Worm (Caenorhabditis elegans) whole organism, L2 larva: ENCODE results near the gene fbxa-78.

Experiments used
- C34F6.9 ChIP-seq: fragments of 150-350 bp; optimal IDR thresholded peaks from 2 replicates; lab custom pipeline; 2014; ENCODE audit warnings: missing biosample characterization, missing genetic modification characterization
- F13H6.1 ChIP-seq: sonication (generic microtip); optimal IDR thresholded peaks from 2 replicates; lab custom pipeline; 2016; ENCODE audit warnings: missing genetic modification characterization, missing compliant biosample characterization
- ZK546.5 ChIP-seq: sonication (generic microtip); optimal IDR thresholded peaks from 2 replicates; lab custom pipeline; 2017; ENCODE audit warnings: missing biosample characterization, missing genetic modification characterization
- alr-1 ChIP-seq: fragments of 150-350 bp; optimal IDR thresholded peaks from 2 replicates; lab custom pipeline; 2014; ENCODE audit warnings: missing biosample characterization, missing genetic modification characterization
- aly-2 ChIP-seq: fragments of 150-350 bp; optimal IDR thresholded peaks from 2 replicates; lab custom pipeline; 2014; ENCODE audit warnings: missing biosample characterization, missing genetic modification characterization
- ama-1 ChIP-seq: fragments of 150-350 bp; optimal IDR thresholded peaks from 2 replicates; lab custom pipeline; 2018; ENCODE audit warnings: inconsistent platforms
- blmp-1 ChIP-seq: sonication (generic microtip); optimal IDR thresholded peaks from 2 replicates; lab custom pipeline; 2017; ENCODE audit warnings: missing genetic modification characterization, mild to moderate bottlenecking, missing compliant biosample characterization, antibody characterized with exemption, moderate library complexity; ENCODE audit not compliant: insufficient read depth
- ceh-16 ChIP-seq: fragments of 150-350 bp; optimal IDR thresholded peaks from 2 replicates; lab custom pipeline; 2014; ENCODE audit warnings: missing biosample characterization, missing genetic modification characterization
- ceh-82 ChIP-seq: fragments of 150-350 bp; optimal IDR thresholded peaks from 2 replicates; lab custom pipeline; 2014; ENCODE audit warnings: missing biosample characterization, missing genetic modification characterization
- dmd-4 ChIP-seq: sonication (generic microtip); optimal IDR thresholded peaks from 2 replicates; lab custom pipeline; 2017; ENCODE audit warnings: missing biosample characterization, missing genetic modification characterization
- elt-1 ChIP-seq: fragments of 150-350 bp; optimal IDR thresholded peaks from 2 replicates; lab custom pipeline; 2014; ENCODE audit warnings: missing biosample characterization, missing genetic modification characterization
- elt-3 ChIP-seq: sonication (generic microtip); optimal IDR thresholded peaks from 2 replicates; lab custom pipeline; 2017; ENCODE audit warnings: missing biosample characterization, missing genetic modification characterization
- fos-1 ChIP-seq: fragments of 150-350 bp; optimal IDR thresholded peaks from 2 replicates; lab custom pipeline; 2014; ENCODE audit warnings: missing biosample characterization, missing genetic modification characterization
- lin-11 ChIP-seq: fragments of 150-350 bp; sonication (generic microtip); optimal IDR thresholded peaks from 2 replicates; lab custom pipeline; 2014; ENCODE audit warnings: missing biosample characterization, missing genetic modification characterization, inconsistent platforms, mixed read lengths
- lin-13 ChIP-seq: fragments of 150-350 bp; optimal IDR thresholded peaks from 2 replicates; lab custom pipeline; 2014; ENCODE audit warnings: missing biosample characterization, missing genetic modification reagents, missing genetic modification characterization
- lin-39 ChIP-seq: fragments of 150-350 bp; optimal IDR thresholded peaks from 2 replicates; lab custom pipeline; 2014; ENCODE audit warnings: missing biosample characterization, missing genetic modification reagents, missing genetic modification characterization
- lsy-2 ChIP-seq, 2 experiments: fragments of 150-350 bp in 1 of 2; sonication (generic microtip) in 1 of 2; optimal IDR thresholded peaks; 2 replicates each; lab custom pipeline; 2014 to 2017; ENCODE audit warnings: missing biosample characterization in 2 of 2, missing genetic modification characterization in 2 of 2
- mab-5 ChIP-seq: fragments of 150-350 bp; optimal IDR thresholded peaks from 2 replicates; lab custom pipeline; 2014; ENCODE audit warnings: missing biosample characterization, missing genetic modification characterization
- mbf-1 ChIP-seq: sonication (generic microtip); optimal IDR thresholded peaks from 2 replicates; lab custom pipeline; 2017; ENCODE audit warnings: missing biosample characterization, missing genetic modification characterization
- mdl-1 ChIP-seq, 2 experiments: fragments of 150-350 bp in 1 of 2; sonication (generic microtip) in 1 of 2; optimal IDR thresholded peaks; 2 replicates each; lab custom pipeline; 2017; ENCODE audit warnings: missing biosample characterization in 2 of 2, missing genetic modification characterization in 2 of 2
- nhr-11 ChIP-seq: fragments of 150-350 bp; optimal IDR thresholded peaks from 2 replicates; lab custom pipeline; 2014; ENCODE audit warnings: missing biosample characterization, missing genetic modification characterization
- nhr-12 ChIP-seq: fragments of 150-350 bp; optimal IDR thresholded peaks from 2 replicates; lab custom pipeline; 2014; ENCODE audit warnings: missing biosample characterization, missing genetic modification characterization
- nhr-129 ChIP-seq: fragments of 150-350 bp; optimal IDR thresholded peaks from 2 replicates; lab custom pipeline; 2014; ENCODE audit warnings: missing biosample characterization, missing genetic modification characterization
- nhr-21 ChIP-seq: fragments of 150-350 bp; optimal IDR thresholded peaks from 2 replicates; lab custom pipeline; 2014; ENCODE audit warnings: missing biosample characterization, missing genetic modification characterization
- nhr-23 ChIP-seq: fragments of 150-350 bp; optimal IDR thresholded peaks from 2 replicates; lab custom pipeline; 2014; ENCODE audit warnings: missing biosample characterization, missing genetic modification reagents, missing genetic modification characterization
- nhr-237 ChIP-seq: fragments of 150-350 bp; optimal IDR thresholded peaks from 2 replicates; lab custom pipeline; 2014; ENCODE audit warnings: missing biosample characterization, missing genetic modification characterization
- nhr-25 ChIP-seq: fragments of 150-350 bp; sonication (generic microtip); optimal IDR thresholded peaks from 3 replicates; lab custom pipeline; 2014; ENCODE audit warnings: missing biosample characterization, missing genetic modification characterization
- nhr-6 ChIP-seq: fragments of 150-350 bp; optimal IDR thresholded peaks from 2 replicates; lab custom pipeline; 2014; ENCODE audit warnings: missing biosample characterization, missing genetic modification characterization
- nhr-77 ChIP-seq: fragments of 150-350 bp; optimal IDR thresholded peaks from 2 replicates; lab custom pipeline; 2014; ENCODE audit warnings: missing biosample characterization, missing genetic modification characterization
- peb-1 ChIP-seq: fragments of 150-350 bp; optimal IDR thresholded peaks from 2 replicates; lab custom pipeline; 2014; ENCODE audit warnings: missing biosample characterization, missing genetic modification characterization
- sem-4 ChIP-seq: fragments of 150-350 bp; optimal IDR thresholded peaks from 2 replicates; lab custom pipeline; 2014; ENCODE audit warnings: missing biosample characterization, missing genetic modification reagents, missing genetic modification characterization
- skn-1 ChIP-seq: sonication (generic microtip); optimal IDR thresholded peaks from 2 replicates; lab custom pipeline; 2017; ENCODE audit warnings: missing biosample characterization, missing genetic modification characterization
- sma-3 ChIP-seq: sonication (generic microtip); optimal IDR thresholded peaks from 2 replicates; lab custom pipeline; 2016; ENCODE audit warnings: missing genetic modification reagents, missing genetic modification characterization, missing compliant biosample characterization
- sma-9 ChIP-seq, 2 experiments: fragments of 150-350 bp in 1 of 2; sonication (generic microtip) in 1 of 2; optimal IDR thresholded peaks; 2 replicates each; lab custom pipeline; 2014 to 2016; ENCODE audit warnings: missing genetic modification characterization in 2 of 2, mild to moderate bottlenecking in 1 of 2, missing biosample characterization in 1 of 2, missing compliant biosample characterization in 1 of 2, missing genetic modification reagents in 1 of 2, moderate library complexity in 1 of 2
- snpc-4 ChIP-seq: fragments of 150-350 bp; optimal IDR thresholded peaks from 2 replicates; lab custom pipeline; 2014; ENCODE audit warnings: missing biosample characterization, missing genetic modification characterization
- unc-62 ChIP-seq: fragments of 150-350 bp; optimal IDR thresholded peaks from 2 replicates; lab custom pipeline; 2014; ENCODE audit warnings: missing biosample characterization, missing genetic modification reagents, missing genetic modification characterization
- zag-1 ChIP-seq: fragments of 150-350 bp; optimal IDR thresholded peaks from 2 replicates; lab custom pipeline; 2014; ENCODE audit warnings: missing biosample characterization, missing genetic modification characterization
- ztf-1 ChIP-seq: fragments of 200-800 bp; sonication (Bioruptor generic); conservative IDR thresholded peaks from 2 replicates; pipeline ENCODE4 v1.3.6; 2022; ENCODE audit warnings: missing genetic modification characterization, missing compliant biosample characterization
- ztf-11 ChIP-seq: sonication (generic microtip); optimal IDR thresholded peaks from 2 replicates; lab custom pipeline; 2017; ENCODE audit warnings: missing biosample characterization, missing genetic modification characterization
- ztf-4 ChIP-seq: fragments of 150-350 bp; optimal IDR thresholded peaks from 2 replicates; lab custom pipeline; 2014; ENCODE audit warnings: missing biosample characterization, missing genetic modification characterization

fbxa-78 gene

DNA sequence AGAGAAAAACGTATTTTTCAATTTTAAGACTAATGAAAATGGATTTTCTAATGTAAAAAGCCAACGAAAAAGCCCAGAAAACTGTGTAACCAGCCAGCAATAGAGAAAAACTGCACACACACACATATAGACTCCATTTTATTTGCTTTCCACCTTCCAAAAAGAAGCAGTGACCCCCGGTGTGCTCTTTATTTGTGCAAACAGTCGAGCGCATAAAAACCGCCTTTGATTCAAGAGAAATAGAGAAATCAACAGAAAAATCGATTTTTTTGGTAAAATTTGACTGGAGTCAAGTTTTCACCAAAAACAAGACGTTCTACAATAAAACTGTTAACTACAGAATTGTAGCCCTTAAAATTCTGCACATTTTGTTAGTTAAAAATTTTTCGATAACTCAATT lies 29.7 kb downstream of the fbxa-78 start:
- TF ChIP-seq lin-11 (no peak), lsy-2 (tag; optimal IDR thresholded peaks at IDR 0.05; lab: Kevin White, UChicago) (no peak), unc-62 (GFP tag; lab: Kevin White, UChicago) (no peak), mab-5 (tag; lab: Kevin White, UChicago) (no peak), ceh-82 (tag; lab: Kevin White, UChicago) (no peak), elt-1 (tag; lab: Kevin White, UChicago) (no peak), ztf-1 (GFP tag; lab: Robert Waterston, UW) (no peak), ceh-16 (tag; lab: Kevin White, UChicago) (no peak), C34F6.9 (tag; lab: Kevin White, UChicago) (no peak), sma-3 (no peak), sem-4 (tag; lab: Kevin White, UChicago) (no peak), zag-1 (no peak), ZK546.5 (no peak), nhr-21 (no peak), aly-2 (no peak), nhr-11 (tag; lab: Kevin White, UChicago) (no peak), snpc-4 (tag; lab: Kevin White, UChicago) (no peak)
- TF ChIP-seq, all 48 proteins: peak for 0

- TF ChIP-seq mdl-1 (tag; optimal IDR thresholded peaks at IDR 0.05; lab: Kevin White, UChicago) (no peak), nhr-237 (tag; lab: Kevin White, UChicago) (no peak), lin-13 (GFP tag; lab: Kevin White, UChicago) (no peak), sma-3 (no peak), nhr-25 (tag; lab: Kevin White, UChicago) (no peak), sma-9 (GFP tag; optimal IDR thresholded peaks at IDR 0.05; lab: Kevin White, UChicago) (peak; percentile 24), sma-9 (tag; optimal IDR thresholded peaks at IDR 0.05; lab: Kevin White, UChicago) (no peak), fos-1 (peak; percentile 34), ztf-11 (tag; lab: Kevin White, UChicago) (no peak), nhr-77 (tag; lab: Kevin White, UChicago) (no peak), ZK546.5 (no peak), peb-1 (tag; lab: Kevin White, UChicago) (no peak), dmd-4 (tag; lab: Kevin White, UChicago) (no peak), nhr-23 (tag; lab: Kevin White, UChicago) (no peak), blmp-1 (tag; lab: Kevin White, UChicago) (no peak), nhr-129 (tag; lab: Kevin White, UChicago) (peak; percentile 14), F13H6.1 (tag; lab: Kevin White, UChicago) (peak; percentile 54), elt-3 (tag; lab: Kevin White, UChicago) (no peak), ztf-1 (GFP tag; lab: Robert Waterston, UW) (no peak), skn-1 (tag; lab: Kevin White, UChicago) (no peak), aly-2 (no peak), mbf-1 (tag; lab: Kevin White, UChicago) (no peak), ceh-82 (tag; lab: Kevin White, UChicago) (no peak), unc-62 (GFP tag; lab: Kevin White, UChicago) (no peak), lin-39 (no peak), nhr-12 (tag; lab: Kevin White, UChicago) (no peak), ztf-4 (tag; lab: Kevin White, UChicago) (no peak), zag-1 (no peak), ama-1 (lab: Kevin White, UChicago) (no peak)
Observed at ce11 chrIII:1226256-1226655, 32.0 kb downstream of the fbxa-78 start.

- TF ChIP-seq lsy-2 (tag; optimal IDR thresholded peaks at IDR 0.05; lab: Kevin White, UChicago) (peak in 1 of 2 experiments; percentile 4), snpc-4 (tag; lab: Kevin White, UChicago) (no peak)
Observed at ce11 chrIII:1225595-1225994, 32.7 kb downstream of the fbxa-78 start.

DNA sequence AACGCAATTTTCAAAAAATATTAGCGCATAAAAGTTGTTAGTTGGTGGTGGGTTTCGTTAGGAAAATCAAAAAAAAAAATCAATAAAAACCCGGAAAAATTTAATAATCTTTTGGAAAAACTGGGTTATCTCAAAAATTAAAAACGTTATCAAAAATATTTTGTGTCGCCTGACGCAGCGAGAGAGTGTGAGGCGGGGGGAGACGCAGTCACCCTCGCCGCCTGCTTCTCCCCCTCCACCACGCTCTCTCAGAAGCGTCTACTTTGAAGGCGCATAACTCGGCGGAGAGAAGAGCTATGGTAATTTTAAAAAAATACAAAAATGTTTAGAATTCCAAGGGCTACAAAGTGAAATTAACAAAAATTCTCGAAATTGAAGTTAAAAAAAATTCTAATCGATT lies 33.1 kb downstream of the fbxa-78 start:
- TF ChIP-seq nhr-6 (tag; lab: Kevin White, UChicago) (no peak), lin-13 (GFP tag; lab: Kevin White, UChicago) (no peak), ceh-82 (tag; lab: Kevin White, UChicago) (no peak), unc-62 (GFP tag; lab: Kevin White, UChicago) (no peak), ceh-16 (tag; lab: Kevin White, UChicago) (no peak), snpc-4 (tag; lab: Kevin White, UChicago) (no peak), alr-1 (tag; lab: Kevin White, UChicago) (no peak), nhr-129 (tag; lab: Kevin White, UChicago) (no peak), ztf-11 (tag; lab: Kevin White, UChicago) (no peak), lin-39 (no peak), aly-2 (no peak), nhr-12 (tag; lab: Kevin White, UChicago) (no peak), nhr-77 (tag; lab: Kevin White, UChicago) (no peak), ztf-1 (GFP tag; lab: Robert Waterston, UW) (no peak), elt-3 (tag; lab: Kevin White, UChicago) (no peak)
- TF ChIP-seq, all 48 proteins: peak for 0
